Worm (Caenorhabditis elegans) whole organism, young adult: Measurements from ENCODE around the gene srw-71.

Source experiments
- D2030.7 ChIP-seq: fragments of 200-800 bp; sonication (Bioruptor generic); IDR thresholded peaks from 2 replicates; pipeline ENCODE4 v1.3.6; 2022; ENCODE audit warnings: missing genetic modification reagents, missing genetic modification characterization, missing compliant biosample characterization
- Y56A3A.18 ChIP-seq: fragments of 200-800 bp; sonication (Bioruptor generic); IDR thresholded peaks from 2 replicates; pipeline ENCODE4 v1.3.6; 2022; ENCODE audit warnings: missing genetic modification reagents, missing genetic modification characterization, missing compliant biosample characterization
- ceh-40 ChIP-seq: fragments of 200-800 bp; sonication (Bioruptor generic); IDR thresholded peaks from 2 replicates; pipeline ENCODE4 v1.3.6; 2022; ENCODE audit warnings: missing genetic modification characterization, missing compliant biosample characterization
- egl-44 ChIP-seq: fragments of 200-800 bp; sonication (Bioruptor generic); IDR thresholded peaks from 2 replicates; pipeline ENCODE4 v1.3.6; 2022; ENCODE audit warnings: missing genetic modification reagents, missing genetic modification characterization, missing compliant biosample characterization
- hlh-26 ChIP-seq: fragments of 200-800 bp; sonication (Bioruptor generic); conservative IDR thresholded peaks from 2 replicates; pipeline ENCODE4 v1.3.6; 2022; ENCODE audit warnings: missing genetic modification reagents, missing genetic modification characterization, missing compliant biosample characterization
- rpc-1 ChIP-seq, 2 experiments: fragments of 150-350 bp in 1 of 2; sonication (generic microtip) in 1 of 2; optimal IDR thresholded peaks; 2 replicates each; lab custom pipeline; 2014 to 2018; ENCODE audit warnings: missing biosample characterization in 1 of 2, missing genetic modification characterization in 1 of 2, missing genetic modification reagents in 1 of 2, missing genotype in 1 of 2
- unc-130 ChIP-seq: sonication (generic microtip); optimal IDR thresholded peaks from 2 replicates; lab custom pipeline; 2016; ENCODE audit warnings: missing genetic modification reagents, missing genetic modification characterization, missing compliant biosample characterization
- unc-62 ChIP-seq: fragments of 150-350 bp; optimal IDR thresholded peaks from 2 replicates; lab custom pipeline; 2014; ENCODE audit warnings: missing biosample characterization, missing genetic modification reagents, missing genetic modification characterization

DNA sequence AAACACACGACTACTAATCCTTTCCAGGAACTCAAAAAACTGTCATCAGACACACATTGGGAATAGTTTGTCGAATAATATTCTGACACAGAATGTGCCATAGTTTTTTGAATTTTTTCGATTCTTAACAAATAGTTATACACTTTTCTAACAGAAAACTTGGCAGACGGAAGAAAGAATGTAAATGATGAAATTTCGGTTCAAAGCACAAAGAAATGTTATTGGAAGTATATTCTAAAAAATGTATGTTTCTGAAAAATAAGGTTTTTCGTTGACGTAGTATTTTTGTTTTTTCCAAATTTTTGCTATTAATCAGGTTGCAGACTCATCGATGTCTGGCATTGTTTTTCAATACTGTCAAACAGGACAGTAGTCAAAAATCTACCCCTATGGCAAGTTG is 30.0 kb upstream of the srw-71 start, which contains the start of gene srh-92:
- TF ChIP-seq unc-62 (GFP tag; lab: Kevin White, UChicago) (no peak), rpc-1 (optimal IDR thresholded peaks at IDR 0.05; lab: Kevin White, UChicago) (no peak), rpc-1 (tag; optimal IDR thresholded peaks at IDR 0.05; lab: Kevin White, UChicago) (no peak), ceh-40 (GFP tag; lab: Robert Waterston, UW) (no peak), unc-130 (GFP tag; lab: Kevin White, UChicago) (no peak), egl-44 (GFP tag; lab: Robert Waterston, UW) (no peak), hlh-26 (no peak), D2030.7 (GFP tag; lab: Robert Waterston, UW) (no peak), Y56A3A.18 (GFP tag; lab: Robert Waterston, UW) (no peak)
